Worm (Caenorhabditis elegans) whole organism, L2 larva: ENCODE data around the gene tag-267.

Experiments
- C34F6.9 ChIP-seq: fragments of 150-350 bp; optimal IDR thresholded peaks from 2 replicates; lab custom pipeline; 2014; ENCODE audit warnings: missing biosample characterization, missing genetic modification characterization
- F13H6.1 ChIP-seq: sonication (generic microtip); optimal IDR thresholded peaks from 2 replicates; lab custom pipeline; 2016; ENCODE audit warnings: missing genetic modification characterization, missing compliant biosample characterization
- Y55F3AM.14 ChIP-seq: fragments of 200-800 bp; sonication (Bioruptor generic); optimal IDR thresholded peaks from 2 replicates; lab custom pipeline; 2018; ENCODE audit warnings: mild to moderate bottlenecking, missing genetic modification characterization, missing compliant biosample characterization
- ZK546.5 ChIP-seq: sonication (generic microtip); optimal IDR thresholded peaks from 2 replicates; lab custom pipeline; 2017; ENCODE audit warnings: missing biosample characterization, missing genetic modification characterization
- alr-1 ChIP-seq: fragments of 150-350 bp; optimal IDR thresholded peaks from 2 replicates; lab custom pipeline; 2014; ENCODE audit warnings: missing biosample characterization, missing genetic modification characterization
- blmp-1 ChIP-seq: sonication (generic microtip); optimal IDR thresholded peaks from 2 replicates; lab custom pipeline; 2017; ENCODE audit warnings: missing genetic modification characterization, mild to moderate bottlenecking, missing compliant biosample characterization, antibody characterized with exemption, moderate library complexity; ENCODE audit not compliant: insufficient read depth
- ceh-16 ChIP-seq: fragments of 150-350 bp; optimal IDR thresholded peaks from 2 replicates; lab custom pipeline; 2014; ENCODE audit warnings: missing biosample characterization, missing genetic modification characterization
- ceh-82 ChIP-seq: fragments of 150-350 bp; optimal IDR thresholded peaks from 2 replicates; lab custom pipeline; 2014; ENCODE audit warnings: missing biosample characterization, missing genetic modification characterization
- crh-2 ChIP-seq: sonication (generic microtip); optimal IDR thresholded peaks from 2 replicates; lab custom pipeline; 2017; ENCODE audit warnings: missing biosample characterization, missing genetic modification characterization
- dmd-4 ChIP-seq: sonication (generic microtip); optimal IDR thresholded peaks from 2 replicates; lab custom pipeline; 2017; ENCODE audit warnings: missing biosample characterization, missing genetic modification characterization
- egl-27 ChIP-seq: sonication (generic microtip); optimal IDR thresholded peaks from 3 replicates; lab custom pipeline; 2017; ENCODE audit warnings: missing biosample characterization, missing genetic modification reagents, missing genetic modification characterization
- elt-3 ChIP-seq: sonication (generic microtip); optimal IDR thresholded peaks from 2 replicates; lab custom pipeline; 2017; ENCODE audit warnings: missing biosample characterization, missing genetic modification characterization
- fos-1 ChIP-seq: fragments of 150-350 bp; optimal IDR thresholded peaks from 2 replicates; lab custom pipeline; 2014; ENCODE audit warnings: missing biosample characterization, missing genetic modification characterization
- gmeb-1 ChIP-seq: fragments of 150-350 bp; optimal IDR thresholded peaks from 2 replicates; lab custom pipeline; 2014; ENCODE audit warnings: missing biosample characterization, missing genetic modification characterization
- lin-11 ChIP-seq: fragments of 150-350 bp; sonication (generic microtip); optimal IDR thresholded peaks from 2 replicates; lab custom pipeline; 2014; ENCODE audit warnings: missing biosample characterization, missing genetic modification characterization, inconsistent platforms, mixed read lengths
- lin-13 ChIP-seq: fragments of 150-350 bp; optimal IDR thresholded peaks from 2 replicates; lab custom pipeline; 2014; ENCODE audit warnings: missing biosample characterization, missing genetic modification reagents, missing genetic modification characterization
- lin-39 ChIP-seq: fragments of 150-350 bp; optimal IDR thresholded peaks from 2 replicates; lab custom pipeline; 2014; ENCODE audit warnings: missing biosample characterization, missing genetic modification reagents, missing genetic modification characterization
- lsy-2 ChIP-seq, 2 experiments: fragments of 150-350 bp in 1 of 2; sonication (generic microtip) in 1 of 2; optimal IDR thresholded peaks; 2 replicates each; lab custom pipeline; 2014 to 2017; ENCODE audit warnings: missing biosample characterization in 2 of 2, missing genetic modification characterization in 2 of 2
- mab-5 ChIP-seq: fragments of 150-350 bp; optimal IDR thresholded peaks from 2 replicates; lab custom pipeline; 2014; ENCODE audit warnings: missing biosample characterization, missing genetic modification characterization
- mbf-1 ChIP-seq: sonication (generic microtip); optimal IDR thresholded peaks from 2 replicates; lab custom pipeline; 2017; ENCODE audit warnings: missing biosample characterization, missing genetic modification characterization
- mdl-1 ChIP-seq, 2 experiments: fragments of 150-350 bp in 1 of 2; sonication (generic microtip) in 1 of 2; optimal IDR thresholded peaks; 2 replicates each; lab custom pipeline; 2017; ENCODE audit warnings: missing biosample characterization in 2 of 2, missing genetic modification characterization in 2 of 2
- nhr-10 ChIP-seq: sonication (generic microtip); optimal IDR thresholded peaks from 2 replicates; lab custom pipeline; 2017; ENCODE audit warnings: missing biosample characterization, missing genetic modification characterization
- nhr-129 ChIP-seq: fragments of 150-350 bp; optimal IDR thresholded peaks from 2 replicates; lab custom pipeline; 2014; ENCODE audit warnings: missing biosample characterization, missing genetic modification characterization
- nhr-23 ChIP-seq: fragments of 150-350 bp; optimal IDR thresholded peaks from 2 replicates; lab custom pipeline; 2014; ENCODE audit warnings: missing biosample characterization, missing genetic modification reagents, missing genetic modification characterization
- nhr-237 ChIP-seq: fragments of 150-350 bp; optimal IDR thresholded peaks from 2 replicates; lab custom pipeline; 2014; ENCODE audit warnings: missing biosample characterization, missing genetic modification characterization
- nhr-25 ChIP-seq: fragments of 150-350 bp; sonication (generic microtip); optimal IDR thresholded peaks from 3 replicates; lab custom pipeline; 2014; ENCODE audit warnings: missing biosample characterization, missing genetic modification characterization
- nhr-6 ChIP-seq: fragments of 150-350 bp; optimal IDR thresholded peaks from 2 replicates; lab custom pipeline; 2014; ENCODE audit warnings: missing biosample characterization, missing genetic modification characterization
- nhr-77 ChIP-seq: fragments of 150-350 bp; optimal IDR thresholded peaks from 2 replicates; lab custom pipeline; 2014; ENCODE audit warnings: missing biosample characterization, missing genetic modification characterization
- sem-4 ChIP-seq: fragments of 150-350 bp; optimal IDR thresholded peaks from 2 replicates; lab custom pipeline; 2014; ENCODE audit warnings: missing biosample characterization, missing genetic modification reagents, missing genetic modification characterization
- skn-1 ChIP-seq: sonication (generic microtip); optimal IDR thresholded peaks from 2 replicates; lab custom pipeline; 2017; ENCODE audit warnings: missing biosample characterization, missing genetic modification characterization
- sma-3 ChIP-seq: sonication (generic microtip); optimal IDR thresholded peaks from 2 replicates; lab custom pipeline; 2016; ENCODE audit warnings: missing genetic modification reagents, missing genetic modification characterization, missing compliant biosample characterization
- sma-9 ChIP-seq, 2 experiments: fragments of 150-350 bp in 1 of 2; sonication (generic microtip) in 1 of 2; optimal IDR thresholded peaks; 2 replicates each; lab custom pipeline; 2014 to 2016; ENCODE audit warnings: missing genetic modification characterization in 2 of 2, mild to moderate bottlenecking in 1 of 2, missing biosample characterization in 1 of 2, missing compliant biosample characterization in 1 of 2, missing genetic modification reagents in 1 of 2, moderate library complexity in 1 of 2
- snpc-4 ChIP-seq: fragments of 150-350 bp; optimal IDR thresholded peaks from 2 replicates; lab custom pipeline; 2014; ENCODE audit warnings: missing biosample characterization, missing genetic modification characterization
- unc-55 ChIP-seq: fragments of 150-350 bp; sonication (generic microtip); optimal IDR thresholded peaks from 3 replicates; lab custom pipeline; 2014; ENCODE audit warnings: missing biosample characterization, missing genetic modification reagents, missing genetic modification characterization
- unc-62 ChIP-seq: fragments of 150-350 bp; optimal IDR thresholded peaks from 2 replicates; lab custom pipeline; 2014; ENCODE audit warnings: missing biosample characterization, missing genetic modification reagents, missing genetic modification characterization
- ztf-1 ChIP-seq: fragments of 200-800 bp; sonication (Bioruptor generic); conservative IDR thresholded peaks from 2 replicates; pipeline ENCODE4 v1.3.6; 2022; ENCODE audit warnings: missing genetic modification characterization, missing compliant biosample characterization
- ztf-4 ChIP-seq: fragments of 150-350 bp; optimal IDR thresholded peaks from 2 replicates; lab custom pipeline; 2014; ENCODE audit warnings: missing biosample characterization, missing genetic modification characterization

The tag-267 gene

DNA sequence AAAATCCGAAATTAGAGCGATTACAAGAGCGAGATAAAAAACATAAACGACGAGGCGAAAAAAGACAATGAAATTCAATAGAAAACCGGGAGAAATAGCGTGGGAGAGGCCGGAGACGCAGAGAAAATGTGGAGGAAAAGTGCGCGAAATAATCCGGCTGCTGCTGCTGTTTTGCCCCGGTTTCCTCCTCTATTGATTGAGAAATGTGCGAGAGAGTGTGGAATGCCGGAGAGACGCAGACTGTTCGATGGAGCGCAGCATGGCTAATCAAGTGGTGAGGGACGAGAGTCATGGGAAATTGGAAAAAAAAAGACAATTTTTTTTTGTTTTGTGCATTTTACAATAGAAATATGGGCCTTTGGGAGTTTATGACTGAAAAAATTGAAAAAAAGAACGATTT lies 42.4 kb upstream of the tag-267 start (continued):
- no peak for TF ChIP-seq nhr-23 (tag; lab: Kevin White, UChicago)
- TF ChIP-seq snpc-4 (tag; lab: Kevin White, UChicago), result no peak
- peak; percentile 25 for TF ChIP-seq egl-27
- TF ChIP-seq nhr-129 (tag; lab: Kevin White, UChicago), result peak; percentile 64
- TF ChIP-seq Y55F3AM.14 (GFP tag; lab: Kevin White, UChicago), result no peak
- no peak for TF ChIP-seq ceh-16 (tag; lab: Kevin White, UChicago)
- no peak for TF ChIP-seq gmeb-1 (tag; lab: Kevin White, UChicago)
- TF ChIP-seq lin-39, result no peak
- TF ChIP-seq crh-2, result peak; percentile 46
- no peak for TF ChIP-seq elt-3

DNA sequence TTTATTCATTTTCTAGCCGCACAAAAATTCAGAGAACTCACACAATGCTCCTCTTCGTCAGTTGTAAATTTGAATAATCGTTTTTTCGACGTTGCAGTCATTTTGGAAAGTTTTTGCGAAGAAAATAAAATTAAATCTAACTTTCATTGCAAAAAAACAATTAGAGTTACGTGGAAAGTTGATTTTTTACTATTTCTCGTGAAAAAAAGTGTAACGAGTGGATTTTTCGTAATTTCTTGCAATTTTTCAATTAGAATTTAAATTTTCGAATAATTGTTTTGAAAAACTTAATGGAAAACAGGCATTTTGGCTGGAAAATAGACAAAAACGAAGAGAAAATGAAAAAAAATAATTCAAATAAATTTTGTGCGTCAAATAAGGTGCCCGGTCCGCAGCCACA lies 41.9 kb upstream of the tag-267 start, which contains the start of gene Y55B1AR.2:
Gene Y55B1AR.2, minus strand, starts transcription at position 101 of the 400 bp plus-strand sequence.
- no peak for TF ChIP-seq Y55F3AM.14 (GFP tag; lab: Kevin White, UChicago)
- no peak for TF ChIP-seq lin-11 (tag; lab: Kevin White, UChicago)
- no peak for TF ChIP-seq mab-5 (tag; lab: Kevin White, UChicago)
- no peak for TF ChIP-seq nhr-6 (tag; lab: Kevin White, UChicago)
- TF ChIP-seq ztf-1, result no peak
- TF ChIP-seq nhr-10 (tag; lab: Kevin White, UChicago), result no peak
- no peak for TF ChIP-seq nhr-77 (tag; lab: Kevin White, UChicago)
- TF ChIP-seq alr-1, result no peak
- no peak for TF ChIP-seq mbf-1 (tag; lab: Kevin White, UChicago)
- TF ChIP-seq ceh-16 (tag; lab: Kevin White, UChicago), result no peak
- TF ChIP-seq nhr-237 (tag; lab: Kevin White, UChicago), result no peak
- TF ChIP-seq F13H6.1, result no peak
- TF ChIP-seq mdl-1 (tag; optimal IDR thresholded peaks at IDR 0.05; lab: Kevin White, UChicago), result no peak
- TF ChIP-seq blmp-1, result no peak
- TF ChIP-seq ZK546.5 (tag; lab: Kevin White, UChicago), result no peak
- no peak for TF ChIP-seq skn-1 (tag; lab: Kevin White, UChicago)

DNA sequence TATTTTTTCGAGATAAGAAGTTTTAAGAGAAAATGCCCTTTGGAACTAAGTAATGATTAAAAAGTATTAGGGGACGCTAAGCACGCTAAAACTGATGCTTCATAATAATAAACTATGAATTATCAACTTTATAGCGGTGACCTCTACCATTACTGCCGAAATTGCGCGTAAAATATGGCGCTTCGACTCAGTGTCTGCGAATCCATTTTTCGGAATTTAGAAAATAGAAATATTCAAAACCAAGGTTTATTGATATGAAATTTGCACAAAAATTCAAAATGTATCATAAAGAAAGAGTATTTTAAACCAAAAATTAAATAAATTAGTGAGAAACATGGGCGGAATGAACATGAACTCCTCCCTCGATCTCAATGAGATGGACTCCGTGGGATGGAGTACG lies 41.3 kb upstream of the tag-267 start:
- TF ChIP-seq nhr-25 (no peak), F13H6.1 (no peak), gmeb-1 (tag; lab: Kevin White, UChicago) (peak; percentile 9), mbf-1 (tag; lab: Kevin White, UChicago) (no peak), sma-3 (no peak)

DNA sequence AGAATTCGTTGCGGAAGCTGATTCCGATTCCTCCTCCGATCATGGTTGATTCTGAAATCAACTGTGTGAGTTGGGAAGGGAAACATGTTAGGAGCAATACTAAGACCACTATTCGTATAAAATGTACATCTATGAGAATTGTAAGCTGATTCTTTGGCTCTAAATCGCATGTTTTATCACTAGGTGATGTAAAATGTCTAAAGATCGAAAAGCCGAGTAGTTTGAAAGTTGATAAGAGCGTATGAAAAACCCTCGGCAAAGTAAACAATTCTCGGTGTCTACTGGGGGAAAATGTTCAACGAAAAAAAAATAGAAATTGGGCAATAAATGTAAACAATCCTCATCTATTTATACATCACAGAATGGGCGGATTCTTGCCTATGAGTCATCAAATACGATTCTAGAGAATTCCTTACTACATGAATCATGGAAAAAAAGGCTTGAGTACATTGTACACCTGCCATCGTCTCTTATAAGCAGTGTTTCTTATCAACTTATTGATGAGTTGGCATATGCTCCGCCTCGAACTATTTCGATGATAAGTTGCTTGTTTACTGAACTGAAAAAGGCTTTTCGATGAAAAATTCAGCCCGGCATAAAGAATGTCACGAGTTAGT lies 40.2 kb upstream of the tag-267 start, which contains the start of gene lec-6:
Gene lec-6, minus strand, starts transcription at position 51 of the 617 bp plus-strand sequence.
- TF ChIP-seq gmeb-1 (tag; lab: Kevin White, UChicago), result peak; percentile 48
- peak; percentile 24 for TF ChIP-seq sma-3
- TF ChIP-seq ztf-4, result no peak
- no peak for TF ChIP-seq C34F6.9 (tag; lab: Kevin White, UChicago)
- TF ChIP-seq nhr-129 (tag; lab: Kevin White, UChicago), result peak; percentile 50
- no peak for TF ChIP-seq ceh-82 (tag; lab: Kevin White, UChicago)
- TF ChIP-seq mdl-1 (tag; optimal IDR thresholded peaks at IDR 0.05; lab: Kevin White, UChicago), result no peak
- peak; percentile 63 for TF ChIP-seq sma-9 (GFP tag; optimal IDR thresholded peaks at IDR 0.05; lab: Kevin White, UChicago)
- TF ChIP-seq sma-9 (tag; optimal IDR thresholded peaks at IDR 0.05; lab: Kevin White, UChicago), result no peak
- TF ChIP-seq fos-1 (tag; lab: Kevin White, UChicago), result peak; percentile 98
- TF ChIP-seq nhr-10 (tag; lab: Kevin White, UChicago), result no peak
- peak; percentile 91 for TF ChIP-seq crh-2
- peak in 1 of 2 experiments; percentile 20 for TF ChIP-seq lsy-2 (tag; optimal IDR thresholded peaks at IDR 0.05; lab: Kevin White, UChicago)
- peak; percentile 52 for TF ChIP-seq F13H6.1

- TF ChIP-seq sem-4 (tag; lab: Kevin White, UChicago) (no peak), unc-55 (GFP tag; lab: Kevin White, UChicago) (no peak), nhr-237 (tag; lab: Kevin White, UChicago) (no peak), F13H6.1 (no peak), ceh-82 (tag; lab: Kevin White, UChicago) (no peak), nhr-77 (tag; lab: Kevin White, UChicago) (no peak), nhr-6 (tag; lab: Kevin White, UChicago) (no peak), lin-13 (GFP tag; lab: Kevin White, UChicago) (no peak), mdl-1 (tag; optimal IDR thresholded peaks at IDR 0.05; lab: Kevin White, UChicago) (no peak), dmd-4 (tag; lab: Kevin White, UChicago) (no peak), fos-1 (tag; lab: Kevin White, UChicago) (no peak), unc-62 (GFP tag; lab: Kevin White, UChicago) (no peak)
Measured at ce11 chrIII:605415-606054, 35.1 kb upstream of the tag-267 start, which contains the start of the genes Y55B1AR.4 and ttr-7. Gene Y55B1AR.4, minus strand, starts transcription at chrIII:605515. Gene ttr-7, plus strand, starts transcription at chrIII:606004.
